Fruit fly (Drosophila melanogaster): ENCODE data around the gene TwdlG.

The TwdlG gene

DNA sequence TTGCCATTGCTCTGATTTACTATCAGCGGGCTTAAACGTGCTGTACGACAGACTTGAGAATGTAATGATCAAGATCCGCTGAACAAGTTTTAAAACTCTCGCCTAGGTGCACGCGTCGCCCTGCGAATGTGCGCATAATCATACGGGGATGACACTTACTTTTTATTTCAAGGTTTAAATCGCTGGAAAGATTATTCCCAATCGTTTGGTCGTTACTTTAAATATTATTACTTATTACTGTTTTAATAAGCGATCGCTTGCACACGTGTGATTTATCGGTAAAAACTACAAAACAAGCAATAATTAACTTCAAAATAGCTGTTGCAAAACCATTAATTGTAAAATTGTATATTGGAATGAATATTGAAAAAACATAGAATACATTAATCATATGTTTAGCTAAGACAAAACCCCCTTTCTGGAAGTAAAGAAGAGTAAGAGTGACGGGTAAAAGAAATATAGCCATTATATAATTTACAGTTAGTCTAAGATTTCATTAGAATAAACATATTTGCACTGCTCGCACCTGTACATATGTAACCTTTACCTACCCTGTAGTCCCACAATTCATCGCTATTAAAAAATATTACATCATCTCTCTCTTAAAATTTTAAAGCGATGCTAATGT, 21.9 kb downstream of the TwdlG start, which contains the start of gene DhpD (continued):
- TF ChIP-seq nau (GFP tag; optimal IDR thresholded peaks at IDR 0.05): no peak
- TF ChIP-seq nmo (GFP tag; optimal IDR thresholded peaks at IDR 0.05): peak; percentile 66
- peak; percentile 74; the same call in 2 of the 3 replicates for TF ChIP-seq Opbp (GFP tag; IDR thresholded peaks at IDR 0.05; ENCODE audit: partially characterized antibody)
- peak; percentile 71 for TF ChIP-seq cas (GFP tag; IDR thresholded peaks at IDR 0.05)
- TF ChIP-seq Xbp1 (GFP tag; optimal IDR thresholded peaks at IDR 0.05): peak; percentile 68
- TF ChIP-seq zf30C (GFP tag; optimal IDR thresholded peaks at IDR 0.05): no peak
- TF ChIP-seq MBD-R2 (GFP tag; IDR thresholded peaks at IDR 0.05): peak; percentile 73
- TF ChIP-seq CG1024 (GFP tag; IDR thresholded peaks at IDR 0.05): peak; percentile 76
- peak; percentile 25; the same call in 1 of the 2 replicates for TF ChIP-seq H2.0 (GFP tag; IDR thresholded peaks at IDR 0.05)
- peak; percentile 60 for TF ChIP-seq Chrac-16 (GFP tag; optimal IDR thresholded peaks at IDR 0.05)
- peak in 1 of 3 experiments; percentile 5 for TF ChIP-seq lola (GFP tag; optimal IDR thresholded peaks at IDR 0.05)
- TF ChIP-seq Rx (GFP tag; IDR thresholded peaks at IDR 0.05): peak; percentile 74
- no peak for TF ChIP-seq ERR (GFP tag; optimal IDR thresholded peaks at IDR 0.05)
- peak; percentile 86 for TF ChIP-seq CG9932 (GFP tag; IDR thresholded peaks at IDR 0.05)
- TF ChIP-seq br (optimal IDR thresholded peaks at IDR 0.05): no peak
- TF ChIP-seq CG7271 (tag; optimal IDR thresholded peaks at IDR 0.05): no peak
- TF ChIP-seq crc (GFP tag; optimal IDR thresholded peaks at IDR 0.05): no peak
- TF ChIP-seq zfh2 (GFP tag; optimal IDR thresholded peaks at IDR 0.05): peak; percentile 74
- peak; percentile 63 for TF ChIP-seq CG7786 (GFP tag; optimal IDR thresholded peaks at IDR 0.05)
- peak; percentile 57 for TF ChIP-seq corto (GFP tag; optimal IDR thresholded peaks at IDR 0.05)
- TF ChIP-seq Nf-YB (GFP tag; optimal IDR thresholded peaks at IDR 0.05): no peak
- TF ChIP-seq eyg (GFP tag; optimal IDR thresholded peaks at IDR 0.05): no peak
- TF ChIP-seq CG7372 (GFP tag; IDR thresholded peaks at IDR 0.05): peak; percentile 48; the same call in 1 of the 2 replicates
- peak; percentile 24; the same call in 1 of the 3 replicates for TF ChIP-seq CG2889 (GFP tag; IDR thresholded peaks at IDR 0.05)
- peak; percentile 66 for TF ChIP-seq zen (tag; optimal IDR thresholded peaks at IDR 0.05)
- peak; percentile 78 for TF ChIP-seq bcd (GFP tag; optimal IDR thresholded peaks at IDR 0.05)
- TF ChIP-seq CG7357 (GFP tag; IDR thresholded peaks at IDR 0.05): peak; percentile 43; the same call in 2 of the 3 replicates
- peak; percentile 1 for TF ChIP-seq CG17802 (tag; optimal IDR thresholded peaks at IDR 0.05)
- no peak for TF ChIP-seq CG11504 (tag; optimal IDR thresholded peaks at IDR 0.05)
- no peak for TF ChIP-seq CG1529 (GFP tag; optimal IDR thresholded peaks at IDR 0.05)
- TF ChIP-seq gro (GFP tag; optimal IDR thresholded peaks at IDR 0.05): peak; percentile 29
- no peak for TF ChIP-seq run (tag; optimal IDR thresholded peaks at IDR 0.05)
- peak; percentile 37 for TF ChIP-seq chn (GFP tag; optimal IDR thresholded peaks at IDR 0.05)
- peak; percentile 81 for TF ChIP-seq phol (tag; optimal IDR thresholded peaks at IDR 0.05)
- TF ChIP-seq ssp (GFP tag; IDR thresholded peaks at IDR 0.05): peak; percentile 48
- TF ChIP-seq NC2β (GFP tag; optimal IDR thresholded peaks at IDR 0.05): no peak
- no peak for TF ChIP-seq oc (tag; optimal IDR thresholded peaks at IDR 0.05)
- peak; percentile 75 for TF ChIP-seq grau (tag; optimal IDR thresholded peaks at IDR 0.05)
- peak; percentile 55 for TF ChIP-seq mirr (GFP tag; optimal IDR thresholded peaks at IDR 0.05)
- TF ChIP-seq CG2116 (GFP tag; optimal IDR thresholded peaks at IDR 0.05): no peak
- TF ChIP-seq Lim3 (GFP tag; IDR thresholded peaks at IDR 0.05): no peak
- no peak for TF ChIP-seq fd102C (GFP tag; optimal IDR thresholded peaks at IDR 0.05)
- no peak for TF ChIP-seq so (GFP tag; IDR thresholded peaks at IDR 0.05)
- TF ChIP-seq Camta (GFP tag; optimal IDR thresholded peaks at IDR 0.05): peak; percentile 0
- no peak for TF ChIP-seq Atf-2 (GFP tag; optimal IDR thresholded peaks at IDR 0.05)
- TF ChIP-seq CG14050 (GFP tag; IDR thresholded peaks at IDR 0.05): no peak
- TF ChIP-seq gfzf (GFP tag; optimal IDR thresholded peaks at IDR 0.05): no peak
- no peak for TF ChIP-seq gem (tag; optimal IDR thresholded peaks at IDR 0.05)
- TF ChIP-seq trem (tag; optimal IDR thresholded peaks at IDR 0.05): peak; percentile 50
- peak; percentile 69 for TF ChIP-seq CG10209 (GFP tag; optimal IDR thresholded peaks at IDR 0.05)

Data from whole organism, embryonic.